Worm (Caenorhabditis elegans) whole organism, L1 larva: Measurements from ENCODE around the gene fbxb-16.

Experiments
- C16A3.4 ChIP-seq: fragments of 150-350 bp; optimal IDR thresholded peaks from 2 replicates; lab custom pipeline; 2014; ENCODE audit warnings: missing biosample characterization, missing genetic modification characterization
- C34B4.2 ChIP-seq: sonication (generic microtip); optimal IDR thresholded peaks from 2 replicates; lab custom pipeline; 2017; ENCODE audit warnings: mild to moderate bottlenecking, missing genetic modification characterization, missing compliant biosample characterization
- Y116A8C.19 ChIP-seq: sonication (generic microtip); optimal IDR thresholded peaks from 2 replicates; lab custom pipeline; 2016; ENCODE audit warnings: missing compliant biosample characterization, missing genetic modification characterization, borderline replicate concordance
- aly-2 ChIP-seq: fragments of 150-350 bp; optimal IDR thresholded peaks from 2 replicates; lab custom pipeline; 2014; ENCODE audit warnings: missing biosample characterization, missing genetic modification characterization
- ama-1 ChIP-seq: fragments of 150-350 bp; optimal IDR thresholded peaks from 2 replicates; lab custom pipeline; 2014
- ceh-8 ChIP-seq: fragments of 200-800 bp; sonication (Bioruptor generic); optimal IDR thresholded peaks from 2 replicates; lab custom pipeline; 2018; ENCODE audit warnings: mild to moderate bottlenecking, missing genetic modification characterization, moderate library complexity, missing compliant biosample characterization
- ceh-82 ChIP-seq, 3 experiments: fragments of 150-350 bp in 1 of 3; sonication (generic microtip) in 2 of 3; optimal IDR thresholded peaks; 2 replicates each; lab custom pipeline; 2014 to 2017; ENCODE audit warnings: missing biosample characterization in 3 of 3, missing genetic modification characterization in 3 of 3
- ceh-90 ChIP-seq: sonication (generic microtip); optimal IDR thresholded peaks from 2 replicates; lab custom pipeline; 2016; ENCODE audit warnings: missing genetic modification characterization, missing compliant biosample characterization
- ces-1 ChIP-seq: fragments of 150-350 bp; optimal IDR thresholded peaks from 2 replicates; lab custom pipeline; 2014; ENCODE audit warnings: missing biosample characterization, missing genetic modification reagents, missing genetic modification characterization
- egl-13 ChIP-seq: sonication (generic microtip); optimal IDR thresholded peaks from 2 replicates; lab custom pipeline; 2016; ENCODE audit warnings: missing genotype, missing genetic modification reagents, missing genetic modification characterization, missing compliant biosample characterization
- elt-2 ChIP-seq: sonication (generic microtip); optimal IDR thresholded peaks from 2 replicates; lab custom pipeline; 2016; ENCODE audit warnings: missing genetic modification characterization, mild to moderate bottlenecking, inconsistent platforms, missing compliant biosample characterization, missing genetic modification reagents
- ets-5 ChIP-seq: fragments of 200-800 bp; sonication (Bioruptor generic); IDR thresholded peaks from 2 replicates; pipeline ENCODE4 v1.3.6; 2022; ENCODE audit warnings: missing genetic modification characterization, missing compliant biosample characterization
- fkh-4 ChIP-seq: sonication (generic microtip); optimal IDR thresholded peaks from 2 replicates; lab custom pipeline; 2016; ENCODE audit warnings: missing compliant biosample characterization, missing genetic modification characterization, borderline replicate concordance
- fkh-8 ChIP-seq: sonication (generic microtip); optimal IDR thresholded peaks from 2 replicates; lab custom pipeline; 2016; ENCODE audit warnings: mild to moderate bottlenecking, missing genetic modification characterization, missing compliant biosample characterization
- jun-1 ChIP-seq: fragments of 150-350 bp; optimal IDR thresholded peaks from 2 replicates; lab custom pipeline; 2014; ENCODE audit warnings: missing biosample characterization, missing genetic modification reagents, missing genetic modification characterization
- lin-13 ChIP-seq: fragments of 150-350 bp; optimal IDR thresholded peaks from 2 replicates; lab custom pipeline; 2014; ENCODE audit warnings: missing biosample characterization, missing genetic modification reagents, missing genetic modification characterization
- lin-14 ChIP-seq: fragments of 200-800 bp; sonication (Bioruptor generic); optimal IDR thresholded peaks from 2 replicates; lab custom pipeline; 2018; ENCODE audit warnings: mild to moderate bottlenecking, missing genetic modification characterization, moderate library complexity, missing compliant biosample characterization
- lin-15B ChIP-seq: fragments of 150-350 bp; sonication (generic microtip); optimal IDR thresholded peaks from 3 replicates; lab custom pipeline; 2014; ENCODE audit warnings: missing biosample characterization, missing genetic modification characterization
- lin-35 ChIP-seq, 2 experiments: fragments of 150-350 bp; optimal IDR thresholded peaks; 2 replicates each; lab custom pipeline; 2014; ENCODE audit warnings: missing biosample characterization in 2 of 2, missing genetic modification characterization in 2 of 2, missing genetic modification reagents in 2 of 2
- lin-39 ChIP-seq: fragments of 150-350 bp; optimal IDR thresholded peaks from 2 replicates; lab custom pipeline; 2014; ENCODE audit warnings: missing biosample characterization, missing genetic modification reagents, missing genetic modification characterization
- lsy-2 ChIP-seq, 2 experiments: fragments of 150-350 bp; optimal IDR thresholded peaks; 2 replicates each; lab custom pipeline; 2014; ENCODE audit warnings: missing biosample characterization in 2 of 2, missing genetic modification characterization in 2 of 2
- mdl-1 ChIP-seq, 2 experiments: fragments of 150-350 bp; optimal IDR thresholded peaks; 2 replicates each; lab custom pipeline; 2014 to 2017; ENCODE audit warnings: missing biosample characterization in 2 of 2, missing genetic modification characterization in 2 of 2, inconsistent platforms in 1 of 2
- mef-2 ChIP-seq: fragments of 150-350 bp; optimal IDR thresholded peaks from 2 replicates; lab custom pipeline; 2014; ENCODE audit warnings: missing biosample characterization, missing genetic modification characterization
- nhr-19 ChIP-seq: fragments of 200-800 bp; sonication (Bioruptor generic); conservative IDR thresholded peaks from 2 replicates; pipeline ENCODE4 v1.3.6; 2022; ENCODE audit warnings: missing genetic modification characterization, missing compliant biosample characterization
- nhr-20 ChIP-seq: sonication (generic microtip); optimal IDR thresholded peaks from 2 replicates; lab custom pipeline; 2016; ENCODE audit warnings: mild to moderate bottlenecking, missing genetic modification characterization, missing compliant biosample characterization
- nhr-237 ChIP-seq: fragments of 150-350 bp; optimal IDR thresholded peaks from 2 replicates; lab custom pipeline; 2014; ENCODE audit warnings: missing biosample characterization, missing genetic modification characterization
- nhr-28 ChIP-seq: fragments of 150-350 bp; optimal IDR thresholded peaks from 2 replicates; lab custom pipeline; 2014; ENCODE audit warnings: missing biosample characterization, missing genetic modification characterization
- nhr-76 ChIP-seq: sonication (generic microtip); optimal IDR thresholded peaks from 2 replicates; lab custom pipeline; 2017; ENCODE audit warnings: missing biosample characterization, missing genetic modification characterization
- nhr-77 ChIP-seq: fragments of 150-350 bp; optimal IDR thresholded peaks from 2 replicates; lab custom pipeline; 2014; ENCODE audit warnings: missing biosample characterization, missing genetic modification characterization
- nhr-84 ChIP-seq: sonication (generic microtip); optimal IDR thresholded peaks from 2 replicates; lab custom pipeline; 2017; ENCODE audit warnings: missing biosample characterization, missing genetic modification characterization
- nhr-85 ChIP-seq: sonication (generic microtip); peaks from one replicate; lab custom pipeline; 2016; ENCODE audit warnings: missing genetic modification characterization, inconsistent platforms, missing compliant biosample characterization
- nhr-90 ChIP-seq: sonication (generic microtip); optimal IDR thresholded peaks from 2 replicates; lab custom pipeline; 2016; ENCODE audit warnings: mild to moderate bottlenecking, missing genetic modification characterization, missing compliant biosample characterization; ENCODE audit not compliant: poor library complexity
- pag-3 ChIP-seq: sonication (generic microtip); optimal IDR thresholded peaks from 2 replicates; lab custom pipeline; 2017; ENCODE audit warnings: missing genetic modification characterization, mild to moderate bottlenecking, missing compliant biosample characterization, antibody characterized with exemption, borderline replicate concordance; ENCODE audit not compliant: insufficient read depth
- pqm-1 ChIP-seq: sonication (generic microtip); optimal IDR thresholded peaks from 3 replicates; lab custom pipeline; 2017; ENCODE audit warnings: missing biosample characterization, missing genetic modification characterization
- swsn-7 ChIP-seq: sonication (generic microtip); optimal IDR thresholded peaks from 2 replicates; lab custom pipeline; 2016; ENCODE audit warnings: missing genetic modification characterization, missing compliant biosample characterization
- tbx-2 ChIP-seq: sonication (generic microtip); optimal IDR thresholded peaks from 2 replicates; lab custom pipeline; 2016; ENCODE audit warnings: missing genetic modification characterization, missing compliant biosample characterization
- unc-30 ChIP-seq: sonication (generic microtip); optimal IDR thresholded peaks from 2 replicates; lab custom pipeline; 2017; ENCODE audit warnings: missing biosample characterization, missing genetic modification characterization
- unc-98 ChIP-seq: fragments of 200-800 bp; sonication (Bioruptor generic); IDR thresholded peaks from 2 replicates; pipeline ENCODE4 v1.3.6; 2022; ENCODE audit warnings: missing genetic modification characterization, missing compliant biosample characterization
- vab-15 ChIP-seq: sonication (generic microtip); optimal IDR thresholded peaks from 2 replicates; lab custom pipeline; 2017; ENCODE audit warnings: missing genotype, mild to moderate bottlenecking, missing genetic modification characterization, missing compliant biosample characterization
- xbp-1 ChIP-seq: sonication (generic microtip); optimal IDR thresholded peaks from 2 replicates; lab custom pipeline; 2016; ENCODE audit warnings: missing genetic modification characterization, missing compliant biosample characterization
- ztf-4 ChIP-seq: fragments of 150-350 bp; optimal IDR thresholded peaks from 2 replicates; lab custom pipeline; 2014; ENCODE audit warnings: missing biosample characterization, missing genetic modification characterization

fbxb-16 gene

DNA sequence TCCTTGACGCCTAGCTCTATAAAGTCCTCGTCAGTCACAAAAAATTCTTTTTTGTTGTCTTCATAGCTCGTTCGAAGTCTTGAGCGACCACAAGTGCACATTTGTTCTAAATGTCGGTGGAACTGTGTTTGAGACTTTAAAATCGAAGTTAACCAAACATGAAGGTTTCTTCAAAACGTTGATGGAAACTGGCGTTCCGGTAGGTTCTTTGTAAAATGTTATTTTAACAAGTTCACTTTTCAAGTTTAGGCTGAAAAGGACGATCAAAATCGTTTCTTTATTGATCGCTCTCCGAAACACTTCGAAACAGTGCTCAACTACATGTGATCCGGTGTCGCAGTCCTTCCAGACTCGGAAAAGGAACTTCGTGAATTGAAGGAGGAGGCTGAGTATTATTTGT, 27.1 kb downstream of the fbxb-16 start, which contains the start of gene fbxa-160:
TSS of gene fbxa-160 (minus strand) at position 101 of the 400 bp plus-strand sequence.
- TF ChIP-seq C16A3.4 (tag; lab: Kevin White, UChicago) (no peak), lin-15B (tag; lab: Kevin White, UChicago) (no peak), ztf-4 (no peak), ceh-90 (tag; lab: Kevin White, UChicago) (no peak), egl-13 (tag; lab: Kevin White, UChicago) (no peak), fkh-8 (tag; lab: Kevin White, UChicago) (no peak), ceh-82 (tag; optimal IDR thresholded peaks at IDR 0.05; lab: Kevin White, UChicago) (no peak)

DNA sequence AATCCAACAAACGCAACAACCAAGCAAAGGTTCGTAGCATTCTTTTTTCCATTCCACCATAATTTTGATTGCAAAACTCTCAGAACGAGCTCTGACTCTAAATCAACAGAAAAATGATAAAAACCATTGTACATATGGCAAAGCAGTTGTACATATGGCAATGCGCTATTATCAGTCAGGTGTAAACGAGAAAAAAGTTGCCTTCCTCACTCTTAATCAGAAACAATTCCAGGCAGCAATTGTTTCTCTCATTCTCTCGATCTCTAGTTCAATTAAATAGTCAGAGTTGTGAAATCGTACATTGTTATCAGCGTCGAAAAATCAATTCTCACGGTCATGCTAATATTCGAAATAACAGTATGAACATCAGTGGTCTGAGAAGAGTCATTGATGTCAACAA, 29.9 kb downstream of the fbxb-16 start:
- no peak for TF ChIP-seq tbx-2
- peak; percentile 90 for TF ChIP-seq elt-2
- TF ChIP-seq vab-15 (tag; lab: Kevin White, UChicago), result no peak
- no peak for TF ChIP-seq pqm-1
- peak in 1 of 2 experiments; percentile 32 for TF ChIP-seq lin-35 (GFP tag; optimal IDR thresholded peaks at IDR 0.05; lab: Kevin White, UChicago)
- TF ChIP-seq unc-30, result no peak
- TF ChIP-seq swsn-7 (tag; lab: Kevin White, UChicago), result no peak
- TF ChIP-seq nhr-84 (tag; lab: Kevin White, UChicago), result no peak
- no peak for TF ChIP-seq ces-1 (GFP tag; lab: Kevin White, UChicago)
- TF ChIP-seq mef-2 (tag; lab: Kevin White, UChicago), result no peak
- no peak for TF ChIP-seq aly-2 (tag; lab: Kevin White, UChicago)
- TF ChIP-seq pag-3 (tag; lab: Kevin White, UChicago), result no peak
- no peak for TF ChIP-seq fkh-4 (tag; lab: Kevin White, UChicago)
- TF ChIP-seq nhr-237 (tag; lab: Kevin White, UChicago), result no peak
- TF ChIP-seq jun-1 (tag; lab: Kevin White, UChicago), result peak; percentile 44

DNA sequence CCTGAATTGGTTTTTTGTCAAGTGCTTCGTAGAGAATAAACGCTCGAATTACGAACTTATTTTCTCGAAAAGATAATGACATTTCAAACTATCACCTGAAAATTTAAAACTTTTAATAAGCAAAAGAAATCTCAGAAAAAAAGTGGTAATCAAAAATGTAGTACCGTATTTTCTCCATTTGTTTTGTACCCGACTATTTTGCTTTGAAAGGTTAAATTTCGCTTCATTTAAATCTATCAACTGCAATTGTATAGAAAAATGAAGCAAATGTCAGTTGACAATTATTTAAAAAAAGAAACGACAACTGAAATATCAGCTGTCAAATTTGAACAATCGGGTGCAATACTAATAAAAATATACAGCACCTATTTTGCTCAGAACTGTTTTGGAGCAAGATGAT, 30.5 kb downstream of the fbxb-16 start, which contains the start of gene fbxa-158:
TSS of gene fbxa-158 (minus strand) at position 101 of the 400 bp plus-strand sequence.
- TF ChIP-seq nhr-28 (tag; lab: Kevin White, UChicago) (no peak), egl-13 (tag; lab: Kevin White, UChicago) (no peak), aly-2 (tag; lab: Kevin White, UChicago) (no peak), ces-1 (GFP tag; lab: Kevin White, UChicago) (no peak), lin-14 (no peak), unc-98 (GFP tag; lab: Robert Waterston, UW) (no peak), ets-5 (GFP tag; lab: Robert Waterston, UW) (no peak), C16A3.4 (tag; lab: Kevin White, UChicago) (no peak)

DNA sequence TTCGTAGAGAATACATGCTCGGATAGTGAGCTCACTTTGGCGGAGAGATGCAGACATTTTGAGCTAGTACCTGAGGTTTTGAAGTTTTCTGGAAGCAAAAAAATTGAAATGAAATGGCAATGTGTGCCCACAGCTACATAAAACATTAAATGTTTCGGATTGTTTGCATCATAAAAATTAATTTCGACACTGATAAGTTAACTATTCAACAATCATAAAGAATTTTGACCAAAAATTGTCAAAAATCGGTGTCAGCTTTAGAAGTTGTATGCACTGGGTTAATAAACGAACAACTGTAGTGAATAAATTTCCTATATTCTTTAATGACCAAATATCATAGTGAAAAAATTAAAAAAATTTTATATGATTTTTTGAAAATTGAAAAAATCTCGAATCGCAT, 32.8 kb downstream of the fbxb-16 start, which contains the start of gene fbxa-166:
TSS of gene fbxa-166 (minus strand) at position 101 of the 400 bp plus-strand sequence.
- no peak for TF ChIP-seq mdl-1 (tag; optimal IDR thresholded peaks at IDR 0.05; lab: Kevin White, UChicago)
- TF ChIP-seq ztf-4, result no peak
- no peak for TF ChIP-seq jun-1 (tag; lab: Kevin White, UChicago)
- no peak for TF ChIP-seq C34B4.2 (tag; lab: Kevin White, UChicago)
- no peak for TF ChIP-seq egl-13 (tag; lab: Kevin White, UChicago)
- TF ChIP-seq nhr-20, result no peak
- no peak for TF ChIP-seq lin-39 (tag; lab: Kevin White, UChicago)
- TF ChIP-seq Y116A8C.19, result no peak
- no peak for TF ChIP-seq ceh-82 (tag; optimal IDR thresholded peaks at IDR 0.05; lab: Kevin White, UChicago)
- TF ChIP-seq nhr-19 (GFP tag; lab: Robert Waterston, UW), result no peak
- no peak for TF ChIP-seq ceh-8
- no peak for TF ChIP-seq lsy-2 (tag; optimal IDR thresholded peaks at IDR 0.05; lab: Kevin White, UChicago)
- TF ChIP-seq xbp-1 (tag; lab: Kevin White, UChicago), result no peak
- no peak for TF ChIP-seq nhr-77 (tag; lab: Kevin White, UChicago)
- no peak for TF ChIP-seq nhr-90 (tag; lab: Kevin White, UChicago)
- TF ChIP-seq ama-1 (lab: Kevin White, UChicago), result no peak
- no peak for TF ChIP-seq nhr-76 (tag; lab: Kevin White, UChicago)
- TF ChIP-seq lin-13 (GFP tag; lab: Kevin White, UChicago), result no peak
- no peak for TF ChIP-seq nhr-85
